Worm (Caenorhabditis elegans) whole organism, L3 larva: ENCODE data around the gene Y56A3A.30.

ENCODE experiments used
- R02D3.7 ChIP-seq: fragments of 150-350 bp; optimal IDR thresholded peaks from 2 replicates; lab custom pipeline; 2014; ENCODE audit warnings: missing biosample characterization, missing genetic modification characterization
- ZK546.5 ChIP-seq: sonication (generic microtip); optimal IDR thresholded peaks from 2 replicates; lab custom pipeline; 2017; ENCODE audit warnings: missing biosample characterization, missing genetic modification characterization
- ama-1 ChIP-seq: fragments of 150-350 bp; optimal IDR thresholded peaks from 2 replicates; lab custom pipeline; 2018
- ceh-16 ChIP-seq: sonication (generic microtip); optimal IDR thresholded peaks from 2 replicates; lab custom pipeline; 2017; ENCODE audit warnings: missing biosample characterization, missing genetic modification characterization
- ceh-28 ChIP-seq: fragments of 150-350 bp; optimal IDR thresholded peaks from 2 replicates; lab custom pipeline; 2014; ENCODE audit warnings: missing biosample characterization, missing genetic modification reagents, missing genetic modification characterization
- daf-12 ChIP-seq: fragments of 150-350 bp; optimal IDR thresholded peaks from 2 replicates; lab custom pipeline; 2014; ENCODE audit warnings: missing biosample characterization, missing genetic modification reagents, missing genetic modification characterization
- egl-27 ChIP-seq: sonication (generic microtip); optimal IDR thresholded peaks from 4 replicates; lab custom pipeline; 2017; ENCODE audit warnings: missing biosample characterization, missing genetic modification reagents, missing genetic modification characterization
- elt-1 ChIP-seq: fragments of 150-350 bp; optimal IDR thresholded peaks from 2 replicates; lab custom pipeline; 2014; ENCODE audit warnings: missing biosample characterization, missing genetic modification characterization
- elt-3 ChIP-seq, 3 experiments: fragments of 150-350 bp in 1 of 3; sonication (generic microtip) in 2 of 3; optimal IDR thresholded peaks; 2 replicates in 2 of 3; 4 replicates in 1 of 3; lab custom pipeline; 2014 to 2017; ENCODE audit warnings: missing biosample characterization in 3 of 3, missing genetic modification characterization in 3 of 3
- eor-1 ChIP-seq, 2 experiments: fragments of 150-350 bp; optimal IDR thresholded peaks; 2 replicates each; lab custom pipeline; 2014 to 2018; ENCODE audit warnings: missing biosample characterization in 2 of 2, missing genetic modification characterization in 2 of 2
- fkh-2 ChIP-seq: fragments of 150-350 bp; optimal IDR thresholded peaks from 2 replicates; lab custom pipeline; 2014; ENCODE audit warnings: missing biosample characterization, missing genetic modification reagents, missing genetic modification characterization
- lin-15B ChIP-seq: fragments of 150-350 bp; optimal IDR thresholded peaks from 2 replicates; lab custom pipeline; 2014; ENCODE audit warnings: missing biosample characterization, missing genetic modification characterization
- lsy-12 ChIP-seq: sonication (generic microtip); optimal IDR thresholded peaks from 2 replicates; lab custom pipeline; 2016; ENCODE audit warnings: mild to moderate bottlenecking, missing genetic modification characterization, missing compliant biosample characterization
- mml-1 ChIP-seq: fragments of 150-350 bp; sonication (generic microtip); optimal IDR thresholded peaks from 3 replicates; lab custom pipeline; 2014; ENCODE audit warnings: missing biosample characterization, missing genetic modification characterization
- nfya-1 ChIP-seq: sonication (generic microtip); optimal IDR thresholded peaks from 2 replicates; lab custom pipeline; 2017; ENCODE audit warnings: missing genetic modification characterization, mild to moderate bottlenecking, missing compliant biosample characterization, antibody characterized with exemption, moderate library complexity; ENCODE audit not compliant: insufficient read depth
- nhr-11 ChIP-seq: fragments of 150-350 bp; optimal IDR thresholded peaks from 2 replicates; lab custom pipeline; 2014; ENCODE audit warnings: missing biosample characterization, missing genetic modification characterization
- nhr-23 ChIP-seq: fragments of 150-350 bp; optimal IDR thresholded peaks from 2 replicates; lab custom pipeline; 2014; ENCODE audit warnings: missing biosample characterization, missing genetic modification reagents, missing genetic modification characterization
- nhr-25 ChIP-seq: sonication (generic microtip); optimal IDR thresholded peaks from 2 replicates; lab custom pipeline; 2017; ENCODE audit warnings: missing biosample characterization, missing genetic modification characterization
- nhr-43 ChIP-seq: sonication (generic microtip); optimal IDR thresholded peaks from 2 replicates; lab custom pipeline; 2016; ENCODE audit warnings: mild to moderate bottlenecking, missing genetic modification characterization, missing compliant biosample characterization; ENCODE audit not compliant: poor library complexity, severe bottlenecking
- nhr-67 ChIP-seq: fragments of 150-350 bp; optimal IDR thresholded peaks from 2 replicates; lab custom pipeline; 2014; ENCODE audit warnings: missing biosample characterization, missing genetic modification characterization
- nhr-76 ChIP-seq: fragments of 150-350 bp; sonication (generic microtip); optimal IDR thresholded peaks from 5 replicates; lab custom pipeline; 2014; ENCODE audit warnings: missing biosample characterization, missing genetic modification characterization
- nhr-77 ChIP-seq: fragments of 150-350 bp; optimal IDR thresholded peaks from 2 replicates; lab custom pipeline; 2014; ENCODE audit warnings: missing biosample characterization, missing genetic modification characterization
- pha-4 ChIP-seq: fragments of 150-350 bp; optimal IDR thresholded peaks from 2 replicates; lab custom pipeline; 2014; ENCODE audit warnings: missing biosample characterization, missing genetic modification reagents, missing genetic modification characterization
- pqm-1 ChIP-seq: fragments of 150-350 bp; optimal IDR thresholded peaks from 2 replicates; lab custom pipeline; 2017; ENCODE audit warnings: missing biosample characterization, missing genetic modification characterization, inconsistent platforms
- skn-1 ChIP-seq: fragments of 150-350 bp; optimal IDR thresholded peaks from 2 replicates; lab custom pipeline; 2014; ENCODE audit warnings: missing biosample characterization, missing genetic modification characterization
- snpc-4 ChIP-seq: fragments of 150-350 bp; optimal IDR thresholded peaks from 2 replicates; lab custom pipeline; 2014; ENCODE audit warnings: missing biosample characterization, missing genetic modification characterization
- unc-39 ChIP-seq: sonication (generic microtip); optimal IDR thresholded peaks from 4 replicates; lab custom pipeline; 2017; ENCODE audit warnings: missing biosample characterization, missing genetic modification characterization
- unc-62 ChIP-seq: fragments of 150-350 bp; sonication (generic microtip); optimal IDR thresholded peaks from 4 replicates; lab custom pipeline; 2014; ENCODE audit warnings: missing biosample characterization, missing genetic modification reagents, missing genetic modification characterization
- ztf-4 ChIP-seq: fragments of 150-350 bp; optimal IDR thresholded peaks from 2 replicates; lab custom pipeline; 2014; ENCODE audit warnings: missing biosample characterization, missing genetic modification characterization

Y56A3A.30 gene

ce11 chrIII:11978742-11979141, at the start of gene Y56A3A.30:
Gene Y56A3A.30, minus strand, starts transcription at chrIII:11979065.
- TF ChIP-seq nhr-67 (no peak), nfya-1 (tag; lab: Kevin White, UChicago) (peak; percentile 91)

ce11 chrIII:12022281-12022680, 43.4 kb upstream of the Y56A3A.30 start:
- no peak for TF ChIP-seq R02D3.7 (tag; lab: Kevin White, UChicago)

ce11 chrIII:12020074-12020602, 41.3 kb upstream of the Y56A3A.30 start, which contains the start of gene brp-1:
Gene brp-1, plus strand, starts transcription at chrIII:12020552.
- TF ChIP-seq ama-1 (peak; percentile 32), nhr-23 (peak; percentile 21), skn-1 (tag; lab: Kevin White, UChicago) (no peak), nhr-77 (tag; lab: Kevin White, UChicago) (no peak), pqm-1 (tag; lab: Kevin White, UChicago) (no peak), nhr-43 (tag; lab: Kevin White, UChicago) (peak; percentile 67), snpc-4 (no peak)

- TF ChIP-seq ZK546.5 (no peak), lsy-12 (tag; lab: Kevin White, UChicago) (no peak), ama-1 (peak; percentile 73), mml-1 (no peak), ceh-28 (no peak), nhr-23 (no peak), elt-1 (no peak), nhr-67 (no peak), lin-15B (tag; lab: Kevin White, UChicago) (no peak), nhr-25 (peak; percentile 37), nhr-76 (tag; lab: Kevin White, UChicago) (no peak)
Observed at ce11 chrIII:12017999-12018398, 39.1 kb upstream of the Y56A3A.30 start.

DNA sequence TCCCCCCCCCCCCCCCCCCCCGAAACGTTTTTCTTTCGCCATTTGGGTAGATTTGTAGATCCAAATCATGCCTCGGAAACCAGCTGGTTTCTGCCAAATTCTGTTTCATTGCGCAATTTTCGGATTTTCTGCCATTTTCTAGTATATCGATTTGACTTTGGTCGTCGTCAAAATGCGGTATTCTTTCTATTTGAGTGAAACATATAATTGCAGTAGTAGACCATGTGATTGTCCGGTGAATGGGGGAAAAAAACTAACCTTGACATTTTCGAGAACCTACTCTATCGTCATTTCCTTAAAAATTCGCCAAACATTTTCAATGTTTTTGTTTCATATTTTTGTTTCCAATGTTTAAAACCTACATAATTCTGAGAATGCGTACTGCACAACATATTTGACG, 36.7 kb upstream of the Y56A3A.30 start:
- TF ChIP-seq lsy-12 (tag; lab: Kevin White, UChicago) (no peak), pha-4 (tag; lab: Kevin White, UChicago) (no peak), nhr-43 (tag; lab: Kevin White, UChicago) (no peak), elt-3 (tag; optimal IDR thresholded peaks at IDR 0.05; lab: Kevin White, UChicago) (no peak), ama-1 (no peak), nhr-25 (peak; percentile 69), ZK546.5 (no peak), nhr-23 (peak; percentile 72), R02D3.7 (tag; lab: Kevin White, UChicago) (no peak)

- TF ChIP-seq eor-1 (tag; optimal IDR thresholded peaks at IDR 0.05; lab: Kevin White, UChicago) (no peak), fkh-2 (tag; lab: Kevin White, UChicago) (no peak), egl-27 (tag; lab: Kevin White, UChicago) (no peak), nhr-25 (no peak)
Observed at ce11 chrIII:12015183-12015582, 36.3 kb upstream of the Y56A3A.30 start.

- TF ChIP-seq fkh-2 (tag; lab: Kevin White, UChicago) (no peak), ztf-4 (tag; lab: Kevin White, UChicago) (no peak), ceh-16 (tag; lab: Kevin White, UChicago) (no peak), egl-27 (tag; lab: Kevin White, UChicago) (no peak), unc-62 (GFP tag; lab: Kevin White, UChicago) (no peak), unc-39 (no peak), skn-1 (tag; lab: Kevin White, UChicago) (no peak), nhr-11 (no peak), daf-12 (tag; lab: Kevin White, UChicago) (no peak), nhr-43 (tag; lab: Kevin White, UChicago) (no peak), ama-1 (no peak)
Observed at ce11 chrIII:12014503-12014902, 35.6 kb upstream of the Y56A3A.30 start.
